Fruit fly (Drosophila melanogaster) whole organism, embryonic: Measurements from ENCODE around the gene CG6443.

Experiments
- Antp ChIP-seq: fragments of 200-800 bp; sonication (Bioruptor generic); optimal IDR thresholded peaks from 3 replicates; lab custom pipeline; 2016; ENCODE audit warnings: missing biosample characterization, missing genetic modification characterization
- B-H2 ChIP-seq: fragments of 200-800 bp; sonication (Bioruptor generic); optimal IDR thresholded peaks from 2 replicates; lab custom pipeline; 2018; ENCODE audit warnings: missing biosample characterization, mild to moderate bottlenecking, missing genetic modification characterization
- CG1024 ChIP-seq: fragments of 200-800 bp; sonication (Bioruptor generic); IDR thresholded peaks from 2 replicates; pipeline ENCODE4 v1.3.6; 2022; ENCODE audit warnings: missing biosample characterization, missing genetic modification characterization
- CG10959 ChIP-seq: fragments of 200-800 bp; sonication (Bioruptor generic); IDR thresholded peaks from 2 replicates; pipeline ENCODE4 v1.3.6; 2022; ENCODE audit warnings: missing biosample characterization, missing genetic modification characterization
- CG13624 ChIP-seq: fragments of 200-800 bp; sonication (Bioruptor generic); optimal IDR thresholded peaks from 2 replicates; lab custom pipeline; 2016; ENCODE audit warnings: missing biosample characterization, missing genetic modification characterization
- CG15073 ChIP-seq: fragments of 200-800 bp; sonication (Bioruptor generic); optimal IDR thresholded peaks from 2 replicates; lab custom pipeline; 2016; ENCODE audit warnings: missing biosample characterization, missing genetic modification characterization
- CG15514 ChIP-seq: fragments of 200-800 bp; sonication (Bioruptor generic); optimal IDR thresholded peaks from 3 replicates; lab custom pipeline; 2017; ENCODE audit warnings: missing biosample characterization, missing genetic modification characterization, mild to moderate bottlenecking, moderate library complexity, missing genetic modification reagents
- CG17328 ChIP-seq: fragments of 200-800 bp; sonication (Bioruptor generic); IDR thresholded peaks from 2 replicates; pipeline ENCODE4 v1.3.6; 2022; ENCODE audit warnings: missing biosample characterization, missing genetic modification characterization
- CG17385 ChIP-seq: fragments of 200-800 bp; sonication (Bioruptor generic); optimal IDR thresholded peaks from 3 replicates; lab custom pipeline; 2018; ENCODE audit warnings: missing biosample characterization, mild to moderate bottlenecking, missing genetic modification characterization
- CG2120 ChIP-seq: fragments of 200-800 bp; sonication (Bioruptor generic); optimal IDR thresholded peaks from 3 replicates; lab custom pipeline; 2016; ENCODE audit warnings: missing biosample characterization, missing genetic modification characterization
- CG2129 ChIP-seq: fragments of 200-800 bp; sonication (Bioruptor generic); IDR thresholded peaks from 2 replicates; pipeline ENCODE4 v1.3.6; 2022; ENCODE audit warnings: missing biosample characterization, missing genetic modification characterization; ENCODE audit not compliant: partially characterized antibody
- CG2678 ChIP-seq: fragments of 200-800 bp; sonication (Bioruptor generic); optimal IDR thresholded peaks from 3 replicates; lab custom pipeline; 2019; ENCODE audit warnings: missing biosample characterization, mild to moderate bottlenecking, missing genetic modification characterization, moderate library complexity
- CG3065 ChIP-seq: fragments of 200-800 bp; sonication (Bioruptor generic); optimal IDR thresholded peaks from 2 replicates; lab custom pipeline; 2016; ENCODE audit warnings: missing biosample characterization, missing genetic modification characterization
- CG43689 ChIP-seq: fragments of 200-800 bp; sonication (Bioruptor generic); IDR thresholded peaks from 2 replicates; pipeline ENCODE4 v1.3.6; 2022; ENCODE audit warnings: missing biosample characterization, missing genetic modification characterization
- CG9215 ChIP-seq: fragments of 200-800 bp; sonication (Bioruptor generic); IDR thresholded peaks from 2 replicates; pipeline ENCODE4 v1.3.6; 2022; ENCODE audit warnings: missing biosample characterization, missing genetic modification characterization
- CG9609 ChIP-seq: fragments of 200-800 bp; sonication (Bioruptor generic); optimal IDR thresholded peaks from 3 replicates; lab custom pipeline; 2016; ENCODE audit warnings: missing biosample characterization, missing genetic modification characterization
- CkIIα-i1 ChIP-seq: fragments of 200-800 bp; sonication (Bioruptor generic); IDR thresholded peaks from 2 replicates; pipeline ENCODE4 v1.3.6; 2022; ENCODE audit warnings: missing biosample characterization, missing genetic modification characterization
- D ChIP-seq, 2 experiments: fragments of 200-800 bp in 1 of 2; fragments of >200 bp in 1 of 2; sonication (Bioruptor generic) in 1 of 2; optimal IDR thresholded peaks; 2 replicates in 1 of 2; 3 replicates in 1 of 2; lab custom pipeline; 2017; ENCODE audit warnings: mild to moderate bottlenecking in 1 of 2, missing biosample characterization in 1 of 2, missing genetic modification characterization in 1 of 2, missing genetic modification reagents in 1 of 2
- Dek ChIP-seq: fragments of 200-800 bp; sonication (Bioruptor generic); optimal IDR thresholded peaks from 3 replicates; lab custom pipeline; 2019; ENCODE audit warnings: missing biosample characterization, mild to moderate bottlenecking, missing genetic modification characterization, moderate library complexity
- GATAe ChIP-seq: fragments of 200-800 bp; sonication (Bioruptor generic); conservative IDR thresholded peaks from 2 replicates; pipeline ENCODE4 v1.3.6; 2022; ENCODE audit warnings: missing biosample characterization, missing genetic modification characterization
- MESR4 ChIP-seq: fragments of 200-800 bp; sonication (Bioruptor generic); optimal IDR thresholded peaks from 2 replicates; lab custom pipeline; 2018; ENCODE audit warnings: missing biosample characterization, mild to moderate bottlenecking, missing genetic modification characterization, moderate library complexity
- Meics ChIP-seq: fragments of 200-800 bp; sonication (Bioruptor generic); optimal IDR thresholded peaks from 2 replicates; lab custom pipeline; 2017; ENCODE audit warnings: missing biosample characterization, mild to moderate bottlenecking, missing genetic modification characterization
- Mes4 ChIP-seq: fragments of 200-800 bp; sonication (Bioruptor generic); optimal IDR thresholded peaks from 2 replicates; lab custom pipeline; 2016; ENCODE audit warnings: missing biosample characterization, missing genetic modification characterization
- NK7.1 ChIP-seq: fragments of 200-800 bp; sonication (Bioruptor generic); optimal IDR thresholded peaks from 3 replicates; lab custom pipeline; 2016; ENCODE audit warnings: missing biosample characterization, missing genetic modification characterization
- Optix ChIP-seq: fragments of 200-800 bp; sonication (Bioruptor generic); IDR thresholded peaks from 3 replicates; pipeline ENCODE4 v1.3.6; 2022; ENCODE audit warnings: missing biosample characterization, missing genetic modification characterization
- Sox100B ChIP-seq: fragments of 200-800 bp; sonication (Bioruptor generic); optimal IDR thresholded peaks from 3 replicates; lab custom pipeline; 2018; ENCODE audit warnings: missing biosample characterization, mild to moderate bottlenecking, missing genetic modification characterization
- Sry-β ChIP-seq: fragments of 200-800 bp; sonication (Bioruptor generic); optimal IDR thresholded peaks from 2 replicates; lab custom pipeline; 2018; ENCODE audit warnings: missing biosample characterization, mild to moderate bottlenecking, missing genetic modification characterization, moderate library complexity
- ac ChIP-seq: fragments of 200-800 bp; sonication (Bioruptor generic); optimal IDR thresholded peaks from 3 replicates; lab custom pipeline; 2017; ENCODE audit warnings: missing biosample characterization, mild to moderate bottlenecking, missing genetic modification characterization
- ato ChIP-seq: fragments of 200-800 bp; sonication (Bioruptor generic); IDR thresholded peaks from 2 replicates; pipeline ENCODE4 v1.3.6; 2022; ENCODE audit warnings: missing biosample characterization, missing genetic modification characterization; ENCODE audit not compliant: partially characterized antibody
- cato ChIP-seq: fragments of 200-800 bp; sonication (Bioruptor generic); optimal IDR thresholded peaks from 2 replicates; lab custom pipeline; 2016; ENCODE audit warnings: missing biosample characterization, missing genetic modification characterization, borderline replicate concordance
- corto ChIP-seq: fragments of 200-800 bp; sonication (Bioruptor generic); optimal IDR thresholded peaks from 2 replicates; lab custom pipeline; 2016; ENCODE audit warnings: missing biosample characterization, mild to moderate bottlenecking, missing genetic modification characterization, moderate library complexity
- dan ChIP-seq: fragments of 200-800 bp; sonication (Bioruptor generic); IDR thresholded peaks from 2 replicates; pipeline ENCODE4 v1.3.6; 2022; ENCODE audit warnings: missing biosample characterization, missing genetic modification characterization
- dimm ChIP-seq: fragments of 200-800 bp; sonication (Bioruptor generic); IDR thresholded peaks from 2 replicates; pipeline ENCODE4 v1.3.6; 2022; ENCODE audit warnings: missing biosample characterization, missing genetic modification characterization
- eyg ChIP-seq: fragments of 200-800 bp; sonication (Bioruptor generic); optimal IDR thresholded peaks from 3 replicates; lab custom pipeline; 2016; ENCODE audit warnings: missing biosample characterization, missing genetic modification characterization
- fd3F ChIP-seq: fragments of 200-800 bp; sonication (Bioruptor generic); optimal IDR thresholded peaks from 2 replicates; lab custom pipeline; 2018; ENCODE audit warnings: missing biosample characterization, mild to moderate bottlenecking, missing genetic modification characterization, moderate library complexity
- gem ChIP-seq: fragments of 200-800 bp; sonication (Bioruptor generic); optimal IDR thresholded peaks from 2 replicates; lab custom pipeline; 2019; ENCODE audit warnings: missing biosample characterization, mild to moderate bottlenecking, missing genetic modification characterization, moderate library complexity
- gsb-n ChIP-seq: fragments of 200-800 bp; sonication (Bioruptor generic); optimal IDR thresholded peaks from 3 replicates; lab custom pipeline; 2018; ENCODE audit warnings: missing biosample characterization, mild to moderate bottlenecking, missing genetic modification characterization
- lmd ChIP-seq: fragments of 200-800 bp; sonication (Bioruptor generic); IDR thresholded peaks from 2 replicates; pipeline ENCODE4 v1.3.6; 2022; ENCODE audit warnings: missing biosample characterization, missing genetic modification characterization
- lov ChIP-seq, 2 experiments: fragments of 200-800 bp in 1 of 2; fragments of >200 bp in 1 of 2; sonication (Bioruptor generic) in 1 of 2; IDR thresholded peaks in 1 of 2; optimal IDR thresholded peaks in 1 of 2; 2 replicates in 1 of 2; 3 replicates in 1 of 2; pipeline versions ENCODE4 v1.3.6 to Lab custom; 2017 to 2022; ENCODE audit warnings: missing biosample characterization in 1 of 2, missing genetic modification characterization in 1 of 2
- p53 ChIP-seq: fragments of 200-800 bp; sonication (Bioruptor generic); optimal IDR thresholded peaks from 2 replicates; lab custom pipeline; 2016; ENCODE audit warnings: missing biosample characterization, missing genetic modification characterization
- psq ChIP-seq: fragments of 200-800 bp; sonication (Bioruptor generic); optimal IDR thresholded peaks from 2 replicates; lab custom pipeline; 2017; ENCODE audit warnings: missing biosample characterization, missing genetic modification characterization
- rib ChIP-seq: fragments of 200-800 bp; sonication (Bioruptor generic); IDR thresholded peaks from 2 replicates; pipeline ENCODE4 v1.3.6; 2022; ENCODE audit warnings: missing biosample characterization, missing genetic modification characterization
- row ChIP-seq: fragments of 200-800 bp; sonication (Bioruptor generic); IDR thresholded peaks from 3 replicates; pipeline ENCODE4 v1.3.6; 2022; ENCODE audit warnings: missing biosample characterization, missing genetic modification characterization
- scrt ChIP-seq: fragments of 200-800 bp; sonication (Bioruptor generic); optimal IDR thresholded peaks from 2 replicates; lab custom pipeline; 2018; ENCODE audit warnings: missing biosample characterization, mild to moderate bottlenecking, missing genetic modification characterization, moderate library complexity
- sisA ChIP-seq: fragments of 200-800 bp; sonication (Bioruptor generic); IDR thresholded peaks from 2 replicates; pipeline ENCODE4 v1.3.6; 2022; ENCODE audit warnings: missing biosample characterization, missing genetic modification characterization
- ssp ChIP-seq: fragments of 200-800 bp; sonication (Bioruptor generic); IDR thresholded peaks from 2 replicates; pipeline ENCODE4 v1.3.6; 2022; ENCODE audit warnings: missing biosample characterization, missing genetic modification characterization
- tin ChIP-seq: fragments of 200-800 bp; sonication (Bioruptor generic); optimal IDR thresholded peaks from 3 replicates; lab custom pipeline; 2016; ENCODE audit warnings: missing biosample characterization, missing genetic modification characterization
- toy ChIP-seq: fragments of 200-800 bp; sonication (Bioruptor generic); IDR thresholded peaks from 2 replicates; pipeline ENCODE4 v1.3.6; 2022; ENCODE audit warnings: missing biosample characterization, missing genetic modification characterization
- zfh1 ChIP-seq: fragments of 200-800 bp; sonication (Bioruptor generic); IDR thresholded peaks from 3 replicates; pipeline ENCODE4 v1.3.6; 2022; ENCODE audit warnings: missing biosample characterization, missing genetic modification characterization
- zfh2 ChIP-seq: fragments of 200-800 bp; sonication (Bioruptor generic); optimal IDR thresholded peaks from 2 replicates; lab custom pipeline; 2016; ENCODE audit warnings: missing biosample characterization, missing genetic modification characterization

CG6443 gene

dm6 chr2L:10703281-10703680 is 25.5 kb upstream of the CG6443 start, which contains the start of gene CG6415 (continued):
- no peak for TF ChIP-seq CG3065 (GFP tag; lab: Kevin White, UChicago)
- TF ChIP-seq Dek (tag; lab: Kevin White, UChicago), result peak; percentile 58
- peak; percentile 44; the same call in 1 of the 2 replicates for TF ChIP-seq GATAe (GFP tag; lab: Robert Waterston, UW)
- TF ChIP-seq rib (GFP tag; lab: Robert Waterston, UW), result no peak
- TF ChIP-seq CG9215 (GFP tag; lab: Robert Waterston, UW), result peak; percentile 67
- TF ChIP-seq MESR4, result no peak
- TF ChIP-seq B-H2 (GFP tag; lab: Kevin White, UChicago), result no peak
- no peak for TF ChIP-seq CG2129
- TF ChIP-seq corto, result no peak
- no peak for TF ChIP-seq CG1024 (GFP tag; lab: Robert Waterston, UW)
- TF ChIP-seq Meics (GFP tag; lab: Kevin White, UChicago), result peak; percentile 77
- no peak for TF ChIP-seq ato (GFP tag; lab: Robert Waterston, UW)
- TF ChIP-seq dan, result no peak
- no peak for TF ChIP-seq CG43689 (GFP tag; lab: Robert Waterston, UW)
- no peak for TF ChIP-seq psq (GFP tag; lab: Kevin White, UChicago)
- TF ChIP-seq Antp (GFP tag; lab: Kevin White, UChicago), result peak; percentile 56
- peak; percentile 75 for TF ChIP-seq CG17328 (GFP tag; lab: Robert Waterston, UW)
- peak; percentile 38; the same call in 1 of the 2 replicates for TF ChIP-seq CG10959 (GFP tag; lab: Robert Waterston, UW)
- peak; percentile 87 for TF ChIP-seq gem (tag; lab: Kevin White, UChicago)
- TF ChIP-seq Sry-β (GFP tag; lab: Kevin White, UChicago), result no peak
- TF ChIP-seq toy (GFP tag; lab: Robert Waterston, UW), result 0 out of 2 replicates have a peak, but pooled peaks have one; percentile 30
- TF ChIP-seq zfh1, result peak; percentile 83
- TF ChIP-seq CG15514 (GFP tag; lab: Kevin White, UChicago), result peak; percentile 44
- no peak for TF ChIP-seq lov (optimal IDR thresholded peaks at IDR 0.05; lab: Kevin White, UChicago)
- TF ChIP-seq lov (GFP tag; IDR thresholded peaks at IDR 0.05; lab: Robert Waterston, UW), result no peak
- peak; percentile 56 for TF ChIP-seq zfh2 (GFP tag; lab: Kevin White, UChicago)
- peak; percentile 32 for TF ChIP-seq eyg
- TF ChIP-seq CG9609, result peak; percentile 66
- peak; percentile 68 for TF ChIP-seq Sox100B (GFP tag; lab: Kevin White, UChicago)
- TF ChIP-seq p53 (GFP tag; lab: Kevin White, UChicago), result no peak
- peak; percentile 60 for TF ChIP-seq fd3F (GFP tag; lab: Kevin White, UChicago)
- TF ChIP-seq cato (GFP tag; lab: Kevin White, UChicago), result peak; percentile 4
- TF ChIP-seq gsb-n (tag; lab: Kevin White, UChicago), result peak; percentile 70
- TF ChIP-seq CG15073, result no peak
- no peak for TF ChIP-seq D (optimal IDR thresholded peaks at IDR 0.05; lab: Kevin White, UChicago)
- peak; percentile 68 for TF ChIP-seq D (GFP tag; optimal IDR thresholded peaks at IDR 0.05; lab: Kevin White, UChicago)
- TF ChIP-seq ac (GFP tag; lab: Kevin White, UChicago), result no peak
- peak; percentile 70 for TF ChIP-seq CG13624 (GFP tag; lab: Kevin White, UChicago)
- peak; percentile 68 for TF ChIP-seq scrt (GFP tag; lab: Kevin White, UChicago)
- TF ChIP-seq CG17385, result peak; percentile 63
- peak; percentile 70 for TF ChIP-seq tin (GFP tag; lab: Kevin White, UChicago)
- TF ChIP-seq sisA, result peak; percentile 48
- peak; percentile 74 for TF ChIP-seq lmd (GFP tag; lab: Robert Waterston, UW)
- TF ChIP-seq Optix, result peak; percentile 42; the same call in 1 of the 3 replicates
- TF ChIP-seq row (GFP tag; lab: Robert Waterston, UW), result peak; percentile 85
- peak; percentile 54 for TF ChIP-seq Mes4 (GFP tag; lab: Kevin White, UChicago)
- TF ChIP-seq NK7.1, result peak; percentile 48
- no peak for TF ChIP-seq CkIIα-i1 (GFP tag; lab: Robert Waterston, UW)
- TF ChIP-seq CG2678 (tag; lab: Kevin White, UChicago), result peak; percentile 87
- TF ChIP-seq CG2120 (GFP tag; lab: Kevin White, UChicago), result peak; percentile 86
- TF ChIP-seq ssp (GFP tag; lab: Robert Waterston, UW), result peak; percentile 54
- TF ChIP-seq dimm, result no peak
